Worm (Caenorhabditis elegans): ENCODE measurements around the gene C27F2.9.

Gene C27F2.9

DNA sequence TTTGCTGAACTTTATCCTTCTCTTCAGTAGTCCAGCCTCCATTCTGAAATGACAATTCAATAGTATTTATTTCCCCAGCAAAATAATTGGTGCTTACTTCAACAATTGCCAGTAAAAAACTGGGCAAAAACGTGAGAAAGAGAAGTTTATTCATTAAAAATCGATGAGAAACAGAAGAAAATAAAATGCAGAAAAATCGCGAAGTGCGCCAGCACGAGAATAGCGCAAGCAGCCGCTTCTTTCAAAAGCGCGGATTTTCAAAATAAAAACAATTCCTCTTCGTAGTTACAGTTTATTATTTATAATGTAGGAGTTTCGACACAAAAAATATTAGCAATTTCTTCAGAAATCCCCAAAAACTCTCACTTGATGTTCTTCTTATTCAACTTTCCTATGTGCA lies at the start of gene C27F2.9 (continued):
- TF ChIP-seq F10B5.3 (tag; optimal IDR thresholded peaks at IDR 0.05) (peak; percentile 56), hif-1 (tag; optimal IDR thresholded peaks at IDR 0.05) (peak; percentile 40 to 58), nhr-77 (tag; optimal IDR thresholded peaks at IDR 0.05) (peak; percentile 52)

ce11 chrIII:5012460-5012859 lies 49.6 kb upstream of the C27F2.9 start:
- TF ChIP-seq php-3 (GFP tag; IDR thresholded peaks at IDR 0.05) (no peak), set-16 (GFP tag; IDR thresholded peaks at IDR 0.05) (no peak), nhr-11 (tag; optimal IDR thresholded peaks at IDR 0.05) (no peak), T20F7.1 (GFP tag; optimal IDR thresholded peaks at IDR 0.05) (no peak), zfp-2 (tag; optimal IDR thresholded peaks at IDR 0.05) (no peak), ceh-82 (tag; optimal IDR thresholded peaks at IDR 0.05) (no peak), aha-1 (tag) (peak; percentile 43), unc-62 (GFP tag; optimal IDR thresholded peaks at IDR 0.05 in 1 of 2) (peak in 1 of 2 experiments; percentile 38), unc-62 (tag; optimal IDR thresholded peaks at IDR 0.05) (no peak), mep-1 (tag; optimal IDR thresholded peaks at IDR 0.05) (no peak), lin-13 (GFP tag; optimal IDR thresholded peaks at IDR 0.05) (no peak), mdl-1 (tag; optimal IDR thresholded peaks at IDR 0.05) (no peak)

DNA sequence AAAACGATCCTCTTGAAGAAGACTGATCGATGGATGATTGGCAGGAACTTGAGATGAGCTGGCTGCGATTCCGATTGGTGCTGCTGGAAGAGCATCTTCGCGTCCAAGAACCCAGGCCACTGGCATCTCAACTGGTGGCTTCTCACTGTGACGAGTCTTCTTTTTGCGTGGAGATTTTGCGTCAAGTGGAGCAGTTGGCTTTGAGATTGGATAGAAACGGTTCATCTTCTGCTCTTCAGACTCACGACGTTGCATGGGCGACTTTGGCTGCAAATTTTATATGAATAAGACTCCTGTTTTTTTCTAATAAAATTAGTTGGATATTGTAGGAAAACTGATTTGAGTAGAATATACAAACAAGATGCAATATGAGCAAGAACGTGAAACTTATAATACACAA lies 47.9 kb upstream of the C27F2.9 start:
- TF ChIP-seq unc-62 (GFP tag; optimal IDR thresholded peaks at IDR 0.05 in 1 of 2), result peak in 1 of 2 experiments; percentile 96
- TF ChIP-seq unc-62 (tag; optimal IDR thresholded peaks at IDR 0.05), result no peak
- no peak for TF ChIP-seq mdl-1 (tag; optimal IDR thresholded peaks at IDR 0.05)
- TF ChIP-seq lin-38 (GFP tag; IDR thresholded peaks at IDR 0.05), result peak; percentile 32; the same call in 1 of the 2 replicates
- peak; percentile 13; the same call in 1 of the 2 replicates for TF ChIP-seq set-16 (GFP tag; IDR thresholded peaks at IDR 0.05)
- no peak for TF ChIP-seq vab-7 (GFP tag; IDR thresholded peaks at IDR 0.05)
- peak; percentile 83 for TF ChIP-seq aha-1 (tag)

DNA sequence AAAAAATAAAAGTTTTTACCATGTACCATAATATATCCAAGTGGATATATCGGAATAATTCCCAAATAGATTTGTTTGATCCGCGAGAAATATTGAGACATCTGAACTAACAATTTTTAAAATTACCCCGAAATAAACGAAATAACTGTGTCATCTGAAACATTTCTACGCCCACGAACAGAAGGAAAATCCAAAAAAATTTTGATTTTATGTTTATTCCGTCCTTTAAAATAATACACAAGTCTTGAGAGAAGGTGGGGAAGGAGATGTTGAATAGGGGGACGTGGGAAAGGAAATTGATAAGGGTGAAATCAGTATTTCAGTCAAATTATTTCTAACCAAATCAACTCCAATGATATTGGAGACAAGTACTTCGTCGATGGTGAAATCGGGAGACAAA lies 45.9 kb upstream of the C27F2.9 start, which contains the start of gene R144.11:
R144.11 (minus strand) TSS at position 101 of the 400 bp plus-strand sequence.
- no peak for TF ChIP-seq T26A8.4 (GFP tag; IDR thresholded peaks at IDR 0.05)
- TF ChIP-seq nhr-25 (tag; optimal IDR thresholded peaks at IDR 0.05; ENCODE audit: borderline replicate concordance, insufficient read depth), result no peak
- TF ChIP-seq spr-1 (tag; optimal IDR thresholded peaks at IDR 0.05), result no peak

ce11 chrIII:5006881-5007280 lies 44.0 kb upstream of the C27F2.9 start, which contains the start of gene R144.12:
TSS of gene R144.12 (minus strand) at chrIII:5006981.
- TF ChIP-seq hlh-11 (tag; optimal IDR thresholded peaks at IDR 0.05), result no peak

DNA sequence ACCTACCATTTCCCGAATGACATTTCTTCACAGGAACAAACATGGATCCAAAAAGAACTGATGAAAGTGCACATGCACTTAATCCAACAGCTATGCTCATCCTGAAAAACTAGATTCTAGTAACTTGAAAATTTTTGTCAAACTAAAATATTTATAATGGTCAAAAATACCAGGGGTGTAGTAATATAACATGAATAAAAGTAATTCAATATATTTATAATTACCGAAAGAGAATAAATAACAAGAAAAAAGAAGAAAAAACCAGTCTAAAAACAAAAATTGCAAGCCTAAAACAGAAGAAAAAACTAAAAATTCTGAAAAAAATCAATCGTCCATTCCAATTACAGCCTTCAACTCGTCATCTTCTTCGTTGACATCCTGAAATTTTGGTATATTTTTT lies 41.8 kb upstream of the C27F2.9 start, which contains the start of gene R144.6:
R144.6 (minus strand) TSS at position 101 of the 400 bp plus-strand sequence.
- TF ChIP-seq fos-1 (tag; optimal IDR thresholded peaks at IDR 0.05) (no peak), D1046.2 (GFP tag; IDR thresholded peaks at IDR 0.05) (no peak), F26F4.8 (GFP tag; conservative IDR thresholded peaks at IDR 0.05) (no peak), F44E2.7 (GFP tag; IDR thresholded peaks at IDR 0.05) (no peak)

ce11 chrIII:5002231-5002630 lies 39.4 kb upstream of the C27F2.9 start, which contains the start of gene R144.10:
TSS of gene R144.10 (minus strand) at chrIII:5002331.
- TF ChIP-seq spr-1 (tag; optimal IDR thresholded peaks at IDR 0.05) (no peak), dmd-8 (GFP tag; IDR thresholded peaks at IDR 0.05) (no peak), unc-39 (tag; optimal IDR thresholded peaks at IDR 0.05) (no peak), hmg-1.1 (GFP tag; IDR thresholded peaks at IDR 0.05) (no peak), gei-8 (GFP tag; optimal IDR thresholded peaks at IDR 0.05) (no peak), arid-1 (GFP tag; conservative IDR thresholded peaks at IDR 0.05) (no peak), nhr-41 (GFP tag; IDR thresholded peaks at IDR 0.05) (no peak), mdl-1 (tag; optimal IDR thresholded peaks at IDR 0.05) (no peak), lin-29 (GFP tag; IDR thresholded peaks at IDR 0.05) (no peak), daf-19 (GFP tag; conservative IDR thresholded peaks at IDR 0.05) (no peak)

All from whole organism, L4 larva.